Worm (Caenorhabditis elegans) whole organism, late embryonic: ENCODE data around the gene Y79H2A.2.
A peak's percentile ranks its signal among the peaks of the same experiment; 100 is the strongest.

Source experiments
- C38D4.7 ChIP-seq: fragments of 200-800 bp; sonication (Bioruptor generic); optimal IDR thresholded peaks from 2 replicates; lab custom pipeline; 2018; ENCODE audit warnings: mild to moderate bottlenecking, missing genetic modification characterization, moderate library complexity, missing compliant biosample characterization
- F13H6.1 ChIP-seq: sonication (generic microtip); optimal IDR thresholded peaks from 2 replicates; lab custom pipeline; 2016; ENCODE audit warnings: missing genetic modification characterization, missing compliant biosample characterization
- K02D7.2 ChIP-seq: sonication (generic microtip); optimal IDR thresholded peaks from 2 replicates; lab custom pipeline; 2017; ENCODE audit warnings: mild to moderate bottlenecking, missing genetic modification characterization, missing compliant biosample characterization
- K09A11.1 ChIP-seq: sonication (generic microtip); optimal IDR thresholded peaks from 2 replicates; lab custom pipeline; 2017; ENCODE audit warnings: antibody characterized with exemption, mild to moderate bottlenecking, missing genetic modification characterization, missing compliant biosample characterization; ENCODE audit not compliant: insufficient read depth
- T23F11.4 ChIP-seq: fragments of 200-800 bp; sonication (Bioruptor generic); optimal IDR thresholded peaks from 2 replicates; lab custom pipeline; 2018; ENCODE audit warnings: mild to moderate bottlenecking, missing genetic modification characterization, missing compliant biosample characterization
- ahr-1 ChIP-seq: sonication (generic microtip); optimal IDR thresholded peaks from 2 replicates; lab custom pipeline; 2016; ENCODE audit warnings: missing genetic modification characterization, missing compliant biosample characterization
- ceh-14 ChIP-seq: sonication (generic microtip); optimal IDR thresholded peaks from 2 replicates; lab custom pipeline; 2016; ENCODE audit warnings: missing genotype, missing genetic modification characterization, missing compliant biosample characterization
- ceh-2 ChIP-seq: sonication (generic microtip); optimal IDR thresholded peaks from 2 replicates; lab custom pipeline; 2016; ENCODE audit warnings: missing genotype, missing genetic modification characterization, missing compliant biosample characterization
- ceh-22 ChIP-seq: sonication (generic microtip); optimal IDR thresholded peaks from 2 replicates; lab custom pipeline; 2017; ENCODE audit warnings: missing biosample characterization, missing genetic modification characterization
- ceh-30 ChIP-seq: fragments of 150-350 bp; optimal IDR thresholded peaks from 2 replicates; lab custom pipeline; 2014; ENCODE audit warnings: missing biosample characterization, missing genetic modification characterization
- ceh-31 ChIP-seq: sonication (generic microtip); optimal IDR thresholded peaks from 2 replicates; lab custom pipeline; 2016; ENCODE audit warnings: missing genetic modification characterization, missing compliant biosample characterization
- ceh-48 ChIP-seq: sonication (generic microtip); optimal IDR thresholded peaks from 2 replicates; lab custom pipeline; 2016; ENCODE audit warnings: missing genetic modification characterization, inconsistent platforms, missing compliant biosample characterization
- ceh-6 ChIP-seq: fragments of 200-800 bp; sonication (Bioruptor generic); optimal IDR thresholded peaks from 2 replicates; lab custom pipeline; 2018; ENCODE audit warnings: mild to moderate bottlenecking, missing genetic modification characterization, missing compliant biosample characterization
- dmd-4 ChIP-seq: sonication (generic microtip); optimal IDR thresholded peaks from 2 replicates; lab custom pipeline; 2016; ENCODE audit warnings: borderline replicate concordance, missing genetic modification characterization, missing compliant biosample characterization
- elt-2 ChIP-seq: sonication (generic microtip); optimal IDR thresholded peaks from 2 replicates; lab custom pipeline; 2016; ENCODE audit warnings: missing genetic modification reagents, missing genetic modification characterization, missing compliant biosample characterization
- elt-4 ChIP-seq: sonication (generic microtip); optimal IDR thresholded peaks from 2 replicates; lab custom pipeline; 2016; ENCODE audit warnings: missing genetic modification characterization, missing compliant biosample characterization
- ets-4 ChIP-seq: sonication (generic microtip); optimal IDR thresholded peaks from 2 replicates; lab custom pipeline; 2016; ENCODE audit warnings: missing genetic modification characterization, missing compliant biosample characterization
- fkh-10 ChIP-seq: fragments of 150-350 bp; optimal IDR thresholded peaks from 2 replicates; lab custom pipeline; 2014; ENCODE audit warnings: missing biosample characterization, missing genetic modification reagents, missing genetic modification characterization
- fkh-6 ChIP-seq: sonication (generic microtip); optimal IDR thresholded peaks from 2 replicates; lab custom pipeline; 2016; ENCODE audit warnings: missing genetic modification characterization, missing compliant biosample characterization
- gmeb-2 ChIP-seq: sonication (generic microtip); optimal IDR thresholded peaks from 2 replicates; lab custom pipeline; 2016; ENCODE audit warnings: missing genetic modification characterization, inconsistent platforms, missing compliant biosample characterization
- hlh-13 ChIP-seq: fragments of 200-800 bp; sonication (Bioruptor generic); optimal IDR thresholded peaks from 2 replicates; lab custom pipeline; 2018; ENCODE audit warnings: mild to moderate bottlenecking, missing genetic modification characterization, missing compliant biosample characterization
- hlh-15 ChIP-seq: sonication (generic microtip); optimal IDR thresholded peaks from 2 replicates; lab custom pipeline; 2016; ENCODE audit warnings: missing genetic modification characterization, missing compliant biosample characterization
- hlh-30 ChIP-seq: sonication (generic microtip); optimal IDR thresholded peaks from 2 replicates; lab custom pipeline; 2017; ENCODE audit warnings: antibody characterized with exemption, missing genetic modification characterization, missing compliant biosample characterization; ENCODE audit not compliant: insufficient read depth
- hlh-6 ChIP-seq: sonication (generic microtip); optimal IDR thresholded peaks from 2 replicates; lab custom pipeline; 2016; ENCODE audit warnings: missing genotype, missing genetic modification characterization, missing compliant biosample characterization
- lim-6 ChIP-seq: sonication (generic microtip); optimal IDR thresholded peaks from 2 replicates; lab custom pipeline; 2016; ENCODE audit warnings: missing genetic modification characterization, missing compliant biosample characterization
- lin-11 ChIP-seq: fragments of 200-800 bp; sonication (Bioruptor generic); optimal IDR thresholded peaks from 2 replicates; lab custom pipeline; 2018; ENCODE audit warnings: mild to moderate bottlenecking, missing genetic modification characterization, missing compliant biosample characterization
- madf-2 ChIP-seq: sonication (generic microtip); optimal IDR thresholded peaks from 2 replicates; lab custom pipeline; 2017; ENCODE audit warnings: missing genetic modification characterization, missing compliant biosample characterization
- nfya-1 ChIP-seq: sonication (generic microtip); optimal IDR thresholded peaks from 2 replicates; lab custom pipeline; 2017; ENCODE audit warnings: missing genetic modification characterization, mild to moderate bottlenecking, missing compliant biosample characterization, antibody characterized with exemption, moderate library complexity
- odd-2 ChIP-seq: sonication (generic microtip); optimal IDR thresholded peaks from 2 replicates; lab custom pipeline; 2017; ENCODE audit warnings: antibody characterized with exemption, mild to moderate bottlenecking, missing genetic modification characterization, missing compliant biosample characterization
- pag-3 ChIP-seq: sonication (generic microtip); optimal IDR thresholded peaks from 2 replicates; lab custom pipeline; 2016; ENCODE audit warnings: missing compliant biosample characterization, missing genetic modification characterization, borderline replicate concordance
- pat-9 ChIP-seq: fragments of 200-800 bp; sonication (Bioruptor generic); optimal IDR thresholded peaks from 2 replicates; lab custom pipeline; 2018; ENCODE audit warnings: mild to moderate bottlenecking, missing genetic modification characterization, moderate library complexity, missing compliant biosample characterization
- pha-2 ChIP-seq: sonication (generic microtip); optimal IDR thresholded peaks from 2 replicates; lab custom pipeline; 2017; ENCODE audit warnings: mild to moderate bottlenecking, missing genetic modification characterization, missing compliant biosample characterization
- pha-4 ChIP-seq: fragments of 150-350 bp; optimal IDR thresholded peaks from 2 replicates; lab custom pipeline; 2018; ENCODE audit warnings: missing biosample characterization, missing genetic modification reagents, missing genetic modification characterization
- pqm-1 ChIP-seq: sonication (generic microtip); optimal IDR thresholded peaks from 2 replicates; lab custom pipeline; 2016; ENCODE audit warnings: missing genetic modification characterization, missing compliant biosample characterization
- pros-1 ChIP-seq: fragments of 150-350 bp; optimal IDR thresholded peaks from 2 replicates; lab custom pipeline; 2014; ENCODE audit warnings: missing biosample characterization, missing genetic modification reagents, missing genetic modification characterization
- ref-2 ChIP-seq: sonication (generic microtip); optimal IDR thresholded peaks from 2 replicates; lab custom pipeline; 2016; ENCODE audit warnings: missing genetic modification characterization, missing compliant biosample characterization
- rnt-1 ChIP-seq: sonication (generic microtip); optimal IDR thresholded peaks from 2 replicates; lab custom pipeline; 2016; ENCODE audit warnings: missing genetic modification characterization, missing compliant biosample characterization
- sox-2 ChIP-seq: fragments of 200-800 bp; sonication (Bioruptor generic); IDR thresholded peaks from 2 replicates; pipeline ENCODE4 v1.3.6; 2022; ENCODE audit warnings: missing genetic modification reagents, missing genetic modification characterization, missing compliant biosample characterization
- sox-4 ChIP-seq: sonication (generic microtip); optimal IDR thresholded peaks from 2 replicates; lab custom pipeline; 2017; ENCODE audit warnings: mild to moderate bottlenecking, missing genetic modification characterization, inconsistent platforms, missing compliant biosample characterization
- syd-9 ChIP-seq: sonication (generic microtip); optimal IDR thresholded peaks from 2 replicates; lab custom pipeline; 2016; ENCODE audit warnings: mild to moderate bottlenecking, missing genetic modification characterization, moderate library complexity, missing compliant biosample characterization
- tbx-2 ChIP-seq: sonication (generic microtip); optimal IDR thresholded peaks from 2 replicates; lab custom pipeline; 2016; ENCODE audit warnings: missing genetic modification characterization, missing compliant biosample characterization
- unc-3 ChIP-seq, 2 experiments: fragments of 200-800 bp in 1 of 2; sonication (Bioruptor generic) in 1 of 2; sonication (generic microtip) in 1 of 2; conservative IDR thresholded peaks in 1 of 2; optimal IDR thresholded peaks in 1 of 2; 2 replicates each; pipeline versions ENCODE4 v1.3.6 to Lab custom; 2016 to 2022; ENCODE audit warnings: missing compliant biosample characterization in 2 of 2, missing genetic modification characterization in 2 of 2, missing genetic modification reagents in 1 of 2
- unc-42 ChIP-seq: sonication (generic microtip); optimal IDR thresholded peaks from 2 replicates; lab custom pipeline; 2016; ENCODE audit warnings: missing genotype, missing genetic modification characterization, missing compliant biosample characterization
- zip-5 ChIP-seq: sonication (generic microtip); optimal IDR thresholded peaks from 2 replicates; lab custom pipeline; 2016; ENCODE audit warnings: missing genetic modification characterization, missing compliant biosample characterization
- ztf-16 ChIP-seq: sonication (generic microtip); optimal IDR thresholded peaks from 2 replicates; lab custom pipeline; 2017; ENCODE audit warnings: missing genetic modification characterization, missing compliant biosample characterization

Y79H2A.2 gene

DNA sequence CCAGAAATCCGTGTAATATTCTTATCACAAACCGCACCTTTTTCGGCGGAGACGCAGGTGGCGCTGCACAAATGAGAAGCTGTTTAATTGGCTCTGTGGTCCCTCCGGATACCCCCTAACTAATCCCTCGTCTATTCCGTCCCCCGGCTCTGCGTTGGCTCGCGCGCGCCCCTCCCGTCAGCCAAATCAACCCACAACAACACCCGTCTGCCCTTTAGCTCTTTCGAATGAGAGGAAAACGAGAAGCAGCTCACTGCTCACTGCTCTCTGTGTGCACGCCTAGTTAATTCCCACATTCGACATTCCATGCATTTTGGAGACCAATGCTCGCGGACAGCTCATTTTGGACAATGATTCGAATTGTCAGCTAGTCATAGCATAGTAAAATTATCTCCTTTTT, 29.5 kb upstream of the Y79H2A.2 start:
- peak; percentile 53 for TF ChIP-seq ceh-14 (tag; lab: Kevin White, UChicago)
- no peak for TF ChIP-seq ceh-6
- TF ChIP-seq hlh-13 (GFP tag; lab: Kevin White, UChicago): no peak
- TF ChIP-seq tbx-2: peak; percentile 1
- peak; percentile 57 for TF ChIP-seq unc-42 (tag; lab: Kevin White, UChicago)

DNA sequence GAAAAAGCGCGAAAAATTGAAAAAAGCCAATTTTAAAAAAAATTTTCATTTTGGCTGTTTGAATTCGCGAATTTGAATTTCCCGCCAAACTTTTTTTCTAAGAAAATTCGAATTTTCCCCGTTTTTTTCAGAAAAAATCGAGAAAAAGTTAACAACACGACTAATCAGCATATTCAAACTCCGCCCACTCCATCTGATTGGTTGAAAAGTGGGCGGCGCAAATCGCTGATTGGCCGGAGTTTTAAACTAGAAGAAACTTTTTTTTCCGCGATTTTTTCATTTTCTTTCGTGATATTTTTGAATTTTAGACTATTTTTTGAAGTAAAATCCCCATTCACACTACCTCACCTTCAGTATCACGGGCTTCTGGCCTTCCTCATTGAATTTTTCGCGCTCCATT, 29.0 kb upstream of the Y79H2A.2 start:
- no peak for TF ChIP-seq ceh-2 (tag; lab: Kevin White, UChicago)
- peak; percentile 89 for TF ChIP-seq nfya-1 (tag; lab: Kevin White, UChicago)

ce11 chrIII:12058429-12058828, 27.9 kb upstream of the Y79H2A.2 start, which contains the start of gene arx-3:
Gene arx-3, minus strand, starts transcription at chrIII:12058458.
- TF ChIP-seq ceh-22: no peak
- no peak for TF ChIP-seq fkh-6 (tag; lab: Kevin White, UChicago)
- TF ChIP-seq hlh-15 (tag; lab: Kevin White, UChicago): no peak
- TF ChIP-seq unc-3 (GFP tag; conservative IDR thresholded peaks at IDR 0.05; lab: Robert Waterston, UW): no peak
- TF ChIP-seq unc-3 (tag; optimal IDR thresholded peaks at IDR 0.05; lab: Kevin White, UChicago): no peak
- TF ChIP-seq fkh-10 (GFP tag; lab: Kevin White, UChicago): no peak
- no peak for TF ChIP-seq madf-2 (tag; lab: Kevin White, UChicago)
- TF ChIP-seq ceh-30: no peak
- no peak for TF ChIP-seq hlh-30
- TF ChIP-seq unc-42 (tag; lab: Kevin White, UChicago): peak; percentile 92
- TF ChIP-seq ceh-48 (tag; lab: Kevin White, UChicago): peak; percentile 63
- TF ChIP-seq nfya-1 (tag; lab: Kevin White, UChicago): peak; percentile 35

DNA sequence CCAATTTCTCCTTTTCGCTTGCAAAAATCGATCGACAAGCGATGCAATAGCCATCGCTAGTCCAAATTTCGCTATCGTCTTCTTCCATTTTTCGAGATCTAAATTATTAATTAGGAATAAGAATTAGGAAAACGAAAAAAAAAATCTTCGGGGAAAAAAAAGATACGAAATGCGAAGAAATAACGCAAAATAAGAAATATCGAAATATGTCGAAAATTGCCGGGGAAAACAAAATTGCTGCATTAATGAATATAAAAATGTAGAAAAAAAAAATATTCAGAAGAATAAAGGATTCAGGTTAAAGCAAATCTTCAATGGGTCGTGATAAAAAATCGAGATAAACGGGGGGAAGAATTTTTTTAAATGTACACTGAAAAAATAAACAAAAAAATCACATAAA, 21.6 kb upstream of the Y79H2A.2 start, which contains the start of gene Y79H2A.3:
Gene Y79H2A.3, minus strand, starts transcription at position 101 of the 400 bp plus-strand sequence.
- no peak for TF ChIP-seq T23F11.4 (GFP tag; lab: Kevin White, UChicago)
- TF ChIP-seq hlh-13 (GFP tag; lab: Kevin White, UChicago): no peak
- TF ChIP-seq gmeb-2 (tag; lab: Kevin White, UChicago): no peak
- TF ChIP-seq ahr-1 (tag; lab: Kevin White, UChicago): no peak
- TF ChIP-seq madf-2 (tag; lab: Kevin White, UChicago): no peak
- no peak for TF ChIP-seq elt-4 (tag; lab: Kevin White, UChicago)
- TF ChIP-seq ztf-16: no peak
- no peak for TF ChIP-seq pag-3
- no peak for TF ChIP-seq odd-2 (tag; lab: Kevin White, UChicago)
- TF ChIP-seq pros-1 (tag; lab: Kevin White, UChicago): no peak
- no peak for TF ChIP-seq tbx-2
- no peak for TF ChIP-seq lim-6
- TF ChIP-seq K09A11.1 (tag; lab: Kevin White, UChicago): no peak
- TF ChIP-seq zip-5 (tag; lab: Kevin White, UChicago): no peak
- TF ChIP-seq pha-2 (tag; lab: Kevin White, UChicago): no peak
- no peak for TF ChIP-seq syd-9 (tag; lab: Kevin White, UChicago)
- no peak for TF ChIP-seq K02D7.2 (tag; lab: Kevin White, UChicago)
- TF ChIP-seq elt-2: no peak
- no peak for TF ChIP-seq dmd-4 (tag; lab: Kevin White, UChicago)

ce11 chrIII:12040999-12041398, 10.4 kb upstream of the Y79H2A.2 start, which contains the start of gene Y79H2A.4:
Gene Y79H2A.4, plus strand, starts transcription at chrIII:12041299.
- TF ChIP-seq ceh-2 (tag; lab: Kevin White, UChicago): no peak
- TF ChIP-seq pat-9 (tag; lab: Kevin White, UChicago): no peak
- TF ChIP-seq lin-11 (tag; lab: Kevin White, UChicago): no peak
- TF ChIP-seq hlh-6 (tag; lab: Kevin White, UChicago): no peak
- no peak for TF ChIP-seq C38D4.7
- no peak for TF ChIP-seq unc-3 (GFP tag; conservative IDR thresholded peaks at IDR 0.05; lab: Robert Waterston, UW)
- TF ChIP-seq unc-3 (tag; optimal IDR thresholded peaks at IDR 0.05; lab: Kevin White, UChicago): no peak
- no peak for TF ChIP-seq sox-4 (tag; lab: Kevin White, UChicago)
- no peak for TF ChIP-seq pha-4 (tag; lab: Kevin White, UChicago)
- TF ChIP-seq ets-4: no peak
- TF ChIP-seq pha-2 (tag; lab: Kevin White, UChicago): no peak
- no peak for TF ChIP-seq ceh-31 (tag; lab: Kevin White, UChicago)
- TF ChIP-seq fkh-6 (tag; lab: Kevin White, UChicago): no peak
- no peak for TF ChIP-seq hlh-30
- TF ChIP-seq pqm-1 (tag; lab: Kevin White, UChicago): no peak
- no peak for TF ChIP-seq ref-2 (tag; lab: Kevin White, UChicago)
- TF ChIP-seq F13H6.1: no peak
- TF ChIP-seq rnt-1 (tag; lab: Kevin White, UChicago): no peak
- no peak for TF ChIP-seq sox-2 (GFP tag; lab: Robert Waterston, UW)
- TF ChIP-seq T23F11.4 (GFP tag; lab: Kevin White, UChicago): no peak
